Worm (Caenorhabditis elegans): Measurements from ENCODE around the gene nlp-52.

DNA sequence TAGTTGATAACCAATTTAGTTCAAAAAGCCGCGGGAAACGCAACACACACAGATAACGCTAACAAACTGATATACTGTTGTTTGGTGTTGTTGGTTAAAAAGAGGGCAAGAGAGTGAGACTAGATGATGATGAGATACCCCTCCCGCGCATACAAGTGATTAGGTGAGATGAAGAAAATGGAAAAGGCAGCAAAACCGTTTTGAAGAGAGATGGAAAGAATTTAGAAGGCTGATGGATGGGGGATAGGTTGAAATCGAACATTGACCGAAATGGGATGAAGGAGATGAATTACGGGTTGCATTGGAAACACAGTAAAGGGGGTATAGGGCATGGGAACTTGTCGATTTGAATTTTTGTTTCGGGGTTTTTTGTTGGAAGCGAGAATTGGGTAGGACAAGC, 12.8 kb upstream of the nlp-52 start:
- TF ChIP-seq blmp-1 (tag; optimal IDR thresholded peaks at IDR 0.05) (no peak), ztf-11 (tag; optimal IDR thresholded peaks at IDR 0.05) (no peak), zip-8 (tag; optimal IDR thresholded peaks at IDR 0.05) (no peak), nhr-76 (tag; optimal IDR thresholded peaks at IDR 0.05) (no peak), mep-1 (tag; optimal IDR thresholded peaks at IDR 0.05) (no peak), mls-2 (tag; optimal IDR thresholded peaks at IDR 0.05) (no peak), nhr-28 (tag; optimal IDR thresholded peaks at IDR 0.05) (no peak), mab-5 (tag; optimal IDR thresholded peaks at IDR 0.05) (no peak), flh-1 (GFP tag; optimal IDR thresholded peaks at IDR 0.05) (no peak), lin-32 (GFP tag; optimal IDR thresholded peaks at IDR 0.05) (no peak), nhr-12 (tag; optimal IDR thresholded peaks at IDR 0.05) (no peak)

Measured in whole organism, mixed stage, embryonic.